Fruit fly (Drosophila melanogaster) whole organism, embryonic: ENCODE measurements around the gene asl.
A peak's percentile ranks its signal among the peaks of the same experiment; 100 is the strongest.

Source experiments
- Awh ChIP-seq: fragments of 200-800 bp; sonication (Bioruptor generic); IDR thresholded peaks from 2 replicates; pipeline ENCODE4, ENCODE4 v1.3.6; 2022; ENCODE audit warnings: missing biosample characterization, missing genetic modification characterization
- Bgb ChIP-seq: fragments of 200-800 bp; sonication (Bioruptor generic); IDR thresholded peaks from 2 replicates; pipeline ENCODE4 v1.3.6; 2022; ENCODE audit warnings: missing biosample characterization, missing genetic modification characterization; ENCODE audit not compliant: partially characterized antibody
- CG10366 ChIP-seq: fragments of 200-800 bp; sonication (Bioruptor generic); IDR thresholded peaks from 2 replicates; pipeline ENCODE4 v1.3.6; 2022; ENCODE audit warnings: missing biosample characterization, missing genetic modification characterization
- CG10959 ChIP-seq: fragments of 200-800 bp; sonication (Bioruptor generic); IDR thresholded peaks from 2 replicates; pipeline ENCODE4 v1.3.6; 2022; ENCODE audit warnings: missing biosample characterization, missing genetic modification characterization
- CG11085 ChIP-seq: fragments of 200-800 bp; sonication (Bioruptor generic); IDR thresholded peaks from 2 replicates; pipeline ENCODE4 v1.3.6; 2022; ENCODE audit warnings: missing biosample characterization, missing genetic modification characterization
- CG12219 ChIP-seq: fragments of 200-800 bp; sonication (Bioruptor generic); optimal IDR thresholded peaks from 3 replicates; lab custom pipeline; 2018; ENCODE audit warnings: missing biosample characterization, mild to moderate bottlenecking, missing genetic modification characterization
- CG13424 ChIP-seq: fragments of 200-800 bp; sonication (Bioruptor generic); optimal IDR thresholded peaks from 2 replicates; lab custom pipeline; 2019; ENCODE audit warnings: missing biosample characterization, mild to moderate bottlenecking, missing genetic modification characterization, moderate library complexity
- CG14441 ChIP-seq: fragments of 200-800 bp; sonication (Bioruptor generic); IDR thresholded peaks from 2 replicates; pipeline ENCODE4 v1.3.6; 2022; ENCODE audit warnings: missing biosample characterization, missing genetic modification characterization
- CG14710 ChIP-seq: fragments of 200-800 bp; sonication (Bioruptor generic); optimal IDR thresholded peaks from 3 replicates; lab custom pipeline; 2019; ENCODE audit warnings: missing biosample characterization, mild to moderate bottlenecking, missing genetic modification characterization, moderate library complexity
- CG15073 ChIP-seq: fragments of 200-800 bp; sonication (Bioruptor generic); optimal IDR thresholded peaks from 2 replicates; lab custom pipeline; 2016; ENCODE audit warnings: missing biosample characterization, missing genetic modification characterization
- CG15601 ChIP-seq: fragments of 200-800 bp; sonication (Bioruptor generic); optimal IDR thresholded peaks from 3 replicates; lab custom pipeline; 2019; ENCODE audit warnings: missing biosample characterization, mild to moderate bottlenecking, missing genetic modification characterization, moderate library complexity
- CG16779 ChIP-seq: fragments of 200-800 bp; sonication (Bioruptor generic); IDR thresholded peaks from 2 replicates; pipeline ENCODE4 v1.3.6; 2022; ENCODE audit warnings: missing biosample characterization, missing genetic modification characterization
- CG17328 ChIP-seq: fragments of 200-800 bp; sonication (Bioruptor generic); IDR thresholded peaks from 2 replicates; pipeline ENCODE4 v1.3.6; 2022; ENCODE audit warnings: missing biosample characterization, missing genetic modification characterization
- CG17359 ChIP-seq: fragments of 200-800 bp; sonication (Bioruptor generic); optimal IDR thresholded peaks from 3 replicates; lab custom pipeline; 2018; ENCODE audit warnings: missing biosample characterization, mild to moderate bottlenecking, missing genetic modification characterization, moderate library complexity
- CG17361 ChIP-seq: fragments of 200-800 bp; sonication (Bioruptor generic); IDR thresholded peaks from 3 replicates; pipeline ENCODE4 v1.3.6; 2022; ENCODE audit warnings: missing biosample characterization, missing genetic modification characterization
- CG17912 ChIP-seq: fragments of 200-800 bp; sonication (Bioruptor generic); optimal IDR thresholded peaks from 2 replicates; lab custom pipeline; 2018; ENCODE audit warnings: missing biosample characterization, mild to moderate bottlenecking, missing genetic modification characterization
- CG1792 ChIP-seq: fragments of 200-800 bp; sonication (Bioruptor generic); optimal IDR thresholded peaks from 2 replicates; lab custom pipeline; 2016; ENCODE audit warnings: missing biosample characterization, missing genetic modification characterization
- CG31365 ChIP-seq: fragments of 200-800 bp; sonication (Bioruptor generic); optimal IDR thresholded peaks from 2 replicates; lab custom pipeline; 2018; ENCODE audit warnings: missing biosample characterization, mild to moderate bottlenecking, missing genetic modification characterization
- CG6254 ChIP-seq: fragments of 200-800 bp; sonication (Bioruptor generic); optimal IDR thresholded peaks from 3 replicates; lab custom pipeline; 2017; ENCODE audit warnings: mild to moderate bottlenecking, missing biosample characterization, missing genetic modification reagents, missing genetic modification characterization
- CG7372 ChIP-seq: fragments of 200-800 bp; sonication (Bioruptor generic); IDR thresholded peaks from 2 replicates; pipeline ENCODE4 v1.3.6; 2022; ENCODE audit warnings: missing biosample characterization, missing genetic modification characterization
- CG7556 ChIP-seq: fragments of 200-800 bp; sonication (Bioruptor generic); optimal IDR thresholded peaks from 2 replicates; lab custom pipeline; 2017; ENCODE audit warnings: missing biosample characterization, mild to moderate bottlenecking, missing genetic modification characterization
- CG9797 ChIP-seq: fragments of 200-800 bp; sonication (Bioruptor generic); optimal IDR thresholded peaks from 3 replicates; lab custom pipeline; 2018; ENCODE audit warnings: missing biosample characterization, mild to moderate bottlenecking, missing genetic modification characterization
- CHES-1-like ChIP-seq: fragments of 200-800 bp; sonication (Bioruptor generic); optimal IDR thresholded peaks from 2 replicates; lab custom pipeline; 2016; ENCODE audit warnings: missing biosample characterization, missing genetic modification characterization
- Chrac-16 ChIP-seq: fragments of 200-800 bp; sonication (Bioruptor generic); optimal IDR thresholded peaks from 3 replicates; lab custom pipeline; 2016; ENCODE audit warnings: missing biosample characterization, missing genetic modification characterization
- Dref ChIP-seq: fragments of 200-800 bp; sonication (Bioruptor generic); IDR thresholded peaks from 2 replicates; pipeline ENCODE4 v1.3.6; 2022; ENCODE audit warnings: missing biosample characterization, missing genetic modification characterization
- Drgx ChIP-seq: fragments of 200-800 bp; sonication (Bioruptor generic); IDR thresholded peaks from 2 replicates; pipeline ENCODE4 v1.3.6; 2022; ENCODE audit warnings: missing biosample characterization, missing genetic modification characterization
- Eip74EF ChIP-seq, 2 experiments: fragments of 200-800 bp in 1 of 2; fragments of >200 bp in 1 of 2; sonication (Bioruptor generic) in 1 of 2; optimal IDR thresholded peaks; 2 replicates each; lab custom pipeline; 2017 to 2019; ENCODE audit warnings: missing biosample characterization in 2 of 2, missing genetic modification characterization in 2 of 2, mild to moderate bottlenecking in 1 of 2, moderate library complexity in 1 of 2
- GATAe ChIP-seq: fragments of 200-800 bp; sonication (Bioruptor generic); conservative IDR thresholded peaks from 2 replicates; pipeline ENCODE4 v1.3.6; 2022; ENCODE audit warnings: missing biosample characterization, missing genetic modification characterization
- HLHmδ ChIP-seq: fragments of 200-800 bp; sonication (Bioruptor generic); optimal IDR thresholded peaks from 2 replicates; lab custom pipeline; 2018; ENCODE audit warnings: missing biosample characterization, mild to moderate bottlenecking, missing genetic modification characterization, moderate library complexity
- Hand ChIP-seq: fragments of 200-800 bp; sonication (Bioruptor generic); optimal IDR thresholded peaks from 2 replicates; lab custom pipeline; 2017; ENCODE audit warnings: mild to moderate bottlenecking, missing biosample characterization, missing genetic modification reagents, missing genetic modification characterization
- Sry-δ ChIP-seq: fragments of 200-800 bp; sonication (Bioruptor generic); optimal IDR thresholded peaks from 2 replicates; lab custom pipeline; 2016; ENCODE audit warnings: missing biosample characterization, missing genetic modification characterization
- Vsx1 ChIP-seq: fragments of 200-800 bp; sonication (Bioruptor generic); optimal IDR thresholded peaks from 2 replicates; lab custom pipeline; 2017; ENCODE audit warnings: missing biosample characterization, mild to moderate bottlenecking, missing genetic modification characterization, missing genetic modification reagents
- aop ChIP-seq: fragments of 200-800 bp; sonication (Bioruptor generic); IDR thresholded peaks from 2 replicates; pipeline ENCODE4 v1.3.6; 2022; ENCODE audit warnings: missing biosample characterization, missing genetic modification characterization
- ap ChIP-seq: fragments of 200-800 bp; sonication (Bioruptor generic); IDR thresholded peaks from 2 replicates; pipeline ENCODE4 v1.3.6; 2022; ENCODE audit warnings: missing biosample characterization, missing genetic modification characterization
- ci ChIP-seq: fragments of 200-800 bp; sonication (Bioruptor generic); IDR thresholded peaks from 3 replicates; pipeline ENCODE4 v1.3.6; 2022; ENCODE audit warnings: missing biosample characterization, missing genetic modification characterization
- crp ChIP-seq, 2 experiments: fragments of 200-800 bp; sonication (Bioruptor generic); optimal IDR thresholded peaks; 2 replicates in 1 of 2; 3 replicates in 1 of 2; lab custom pipeline; 2017; ENCODE audit warnings: missing biosample characterization in 2 of 2, missing genetic modification characterization in 2 of 2, mild to moderate bottlenecking in 1 of 2, moderate library complexity in 1 of 2
- cwo ChIP-seq: fragments of 200-800 bp; sonication (Bioruptor generic); optimal IDR thresholded peaks from 3 replicates; lab custom pipeline; 2017; ENCODE audit warnings: missing biosample characterization, missing genetic modification characterization, mild to moderate bottlenecking, moderate library complexity, missing genetic modification reagents
- gcm2 ChIP-seq: fragments of 200-800 bp; sonication (Bioruptor generic); optimal IDR thresholded peaks from 2 replicates; lab custom pipeline; 2016; ENCODE audit warnings: missing biosample characterization, missing genetic modification characterization
- kah ChIP-seq: fragments of 200-800 bp; sonication (Bioruptor generic); optimal IDR thresholded peaks from 2 replicates; lab custom pipeline; 2018; ENCODE audit warnings: missing biosample characterization, mild to moderate bottlenecking, missing genetic modification characterization
- klu ChIP-seq: fragments of 200-800 bp; sonication (Bioruptor generic); IDR thresholded peaks from 2 replicates; pipeline ENCODE4 v1.3.6; 2022; ENCODE audit warnings: missing biosample characterization, missing genetic modification characterization
- mam ChIP-seq: fragments of 200-800 bp; sonication (Bioruptor generic); optimal IDR thresholded peaks from 3 replicates; lab custom pipeline; 2016; ENCODE audit warnings: missing biosample characterization, missing genetic modification characterization
- nerfin-2 ChIP-seq: fragments of 200-800 bp; sonication (Bioruptor generic); IDR thresholded peaks from 2 replicates; pipeline ENCODE4 v1.3.6; 2022; ENCODE audit warnings: missing biosample characterization, missing genetic modification characterization; ENCODE audit not compliant: partially characterized antibody
- org-1 ChIP-seq: fragments of 200-800 bp; sonication (Bioruptor generic); optimal IDR thresholded peaks from 2 replicates; lab custom pipeline; 2017; ENCODE audit warnings: missing biosample characterization, missing genetic modification characterization
- pfk ChIP-seq: fragments of 200-800 bp; sonication (Bioruptor generic); optimal IDR thresholded peaks from 2 replicates; lab custom pipeline; 2018; ENCODE audit warnings: missing biosample characterization, mild to moderate bottlenecking, missing genetic modification characterization, moderate library complexity
- prd ChIP-seq, 3 experiments: fragments of >200 bp in 2 of 3; fragments of 200-800 bp in 1 of 3; sonication (Bioruptor generic) in 1 of 3; optimal IDR thresholded peaks in 2 of 3; IDR thresholded peaks in 1 of 3; 2 replicates in 2 of 3; 3 replicates in 1 of 3; pipeline versions ENCODE4 v1.3.6 to Lab custom; 2017 to 2022; ENCODE audit warnings: missing biosample characterization in 1 of 3, missing genetic modification characterization in 1 of 3
- pzg ChIP-seq: fragments of 200-800 bp; sonication (Bioruptor generic); optimal IDR thresholded peaks from 3 replicates; lab custom pipeline; 2018; ENCODE audit warnings: missing biosample characterization, mild to moderate bottlenecking, missing genetic modification characterization, moderate library complexity
- twi ChIP-seq: fragments of 200-800 bp; optimal IDR thresholded peaks from 2 replicates; lab custom pipeline; 2019; ENCODE audit warnings: missing biosample characterization, mild to moderate bottlenecking, missing genetic modification characterization, moderate library complexity
- vfl ChIP-seq: fragments of 200-800 bp; sonication (Bioruptor generic); optimal IDR thresholded peaks from 2 replicates; lab custom pipeline; 2016; ENCODE audit warnings: missing biosample characterization, missing genetic modification characterization
- vvl ChIP-seq: fragments of 200-800 bp; sonication (Bioruptor generic); IDR thresholded peaks from 2 replicates; pipeline ENCODE4 v1.3.6; 2022; ENCODE audit warnings: missing biosample characterization, missing genetic modification characterization
- zen ChIP-seq: fragments of 200-800 bp; sonication (Bioruptor generic); optimal IDR thresholded peaks from 3 replicates; lab custom pipeline; 2018; ENCODE audit warnings: missing biosample characterization, mild to moderate bottlenecking, missing genetic modification characterization, moderate library complexity

asl gene

DNA sequence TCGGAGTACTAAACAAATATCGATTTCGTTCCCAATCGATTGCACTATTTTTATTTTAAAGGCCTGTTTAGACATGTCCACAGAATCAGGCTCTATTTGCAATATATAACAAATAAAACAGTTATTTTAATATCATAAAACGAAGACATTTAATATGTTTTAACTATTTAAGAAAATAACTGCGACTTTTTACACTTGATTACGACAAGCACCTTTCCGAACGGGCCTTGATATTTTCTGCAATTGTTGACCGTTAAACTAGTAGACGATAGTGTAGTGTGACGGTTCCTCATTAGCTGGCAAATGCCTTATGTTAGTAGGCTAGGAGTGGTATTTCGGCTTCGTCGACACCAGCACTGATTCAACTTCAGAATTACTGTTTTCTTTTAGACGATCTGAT lies 37.8 kb downstream of the asl start, which contains the start of the genes CG2931 and Rheb (continued):
- TF ChIP-seq CG12219 (no peak), klu (GFP tag; lab: Robert Waterston, UW) (peak; percentile 25; the same call in 1 of the 2 replicates), HLHmδ (no peak), CG14441 (GFP tag; lab: Robert Waterston, UW) (peak; percentile 79), CG15601 (peak; percentile 71), CG10959 (GFP tag; lab: Robert Waterston, UW) (no peak), Dref (peak; percentile 63), CG16779 (GFP tag; lab: Robert Waterston, UW) (no peak), CG17328 (GFP tag; lab: Robert Waterston, UW) (peak; percentile 49), Vsx1 (GFP tag; lab: Kevin White, UChicago) (no peak), CG15073 (GFP tag; lab: Kevin White, UChicago) (no peak), CG17359 (tag; lab: Kevin White, UChicago) (peak; percentile 47), CG7556 (GFP tag; lab: Kevin White, UChicago) (peak; percentile 20), nerfin-2 (GFP tag; lab: Robert Waterston, UW) (0 out of 2 replicates have a peak, but pooled peaks have one; percentile 30), kah (GFP tag; lab: Kevin White, UChicago) (no peak), vvl (GFP tag; lab: Robert Waterston, UW) (peak; percentile 74), gcm2 (GFP tag; lab: Kevin White, UChicago) (peak; percentile 9), CG10366 (GFP tag; lab: Robert Waterston, UW) (peak; percentile 70), CG9797 (GFP tag; lab: Kevin White, UChicago) (peak; percentile 92), pfk (GFP tag; lab: Kevin White, UChicago) (no peak), vfl (GFP tag; lab: Kevin White, UChicago) (peak; percentile 42), Awh (GFP tag; lab: Robert Waterston, UW) (peak; percentile 59), Eip74EF (GFP tag; optimal IDR thresholded peaks at IDR 0.05; lab: Kevin White, UChicago) (no peak), cwo (no peak), Chrac-16 (GFP tag; lab: Kevin White, UChicago) (peak; percentile 67)

DNA sequence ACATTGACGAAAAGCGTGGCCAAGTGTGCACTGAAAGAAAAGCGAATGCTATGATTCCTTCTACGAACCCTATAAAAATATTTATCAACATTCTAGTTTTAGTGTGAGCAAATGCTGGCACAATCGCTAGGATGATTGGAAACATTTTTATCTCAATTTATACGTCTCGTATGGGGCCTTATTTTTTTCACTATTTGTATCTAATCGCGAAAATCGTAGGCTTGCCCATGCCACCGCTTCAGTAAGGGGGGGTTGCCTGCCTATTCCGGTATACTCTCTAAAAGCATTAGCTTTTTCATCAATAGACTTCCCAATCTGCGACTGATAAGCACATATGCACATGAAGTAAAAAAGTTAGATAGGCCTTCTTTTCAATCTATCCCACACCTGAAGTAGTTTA lies 40.7 kb downstream of the asl start:
- TF ChIP-seq CG13424 (tag; lab: Kevin White, UChicago) = peak; percentile 79
- TF ChIP-seq ap (GFP tag; lab: Robert Waterston, UW) = peak; percentile 64
- peak; percentile 60; the same call in 1 of the 2 replicates for TF ChIP-seq CG7372
- TF ChIP-seq CG17912 (GFP tag; lab: Kevin White, UChicago) = no peak
- peak; percentile 21 for TF ChIP-seq twi (tag; lab: Kevin White, UChicago)
- TF ChIP-seq CG6254 (GFP tag; lab: Kevin White, UChicago) = peak; percentile 60
- TF ChIP-seq CG14710 (tag; lab: Kevin White, UChicago) = peak; percentile 28
- peak; percentile 88 for TF ChIP-seq Drgx (GFP tag; lab: Robert Waterston, UW)
- peak; percentile 94 for TF ChIP-seq GATAe (GFP tag; lab: Robert Waterston, UW)
- TF ChIP-seq cwo = peak; percentile 81
- TF ChIP-seq CG17361 (GFP tag; lab: Robert Waterston, UW) = peak; percentile 79
- TF ChIP-seq pzg = peak; percentile 4
- TF ChIP-seq CG31365 = peak; percentile 51
- peak; percentile 55 for TF ChIP-seq Hand
- TF ChIP-seq crp (GFP tag; optimal IDR thresholded peaks at IDR 0.05; lab: Kevin White, UChicago) = no peak
- peak; percentile 96 for TF ChIP-seq ci (GFP tag; lab: Robert Waterston, UW)
- TF ChIP-seq org-1 = peak; percentile 76
- peak; percentile 27 for TF ChIP-seq Sry-δ (GFP tag; lab: Kevin White, UChicago)
- peak; percentile 11 for TF ChIP-seq zen
- TF ChIP-seq CG1792 = peak; percentile 63
- peak; percentile 65 for TF ChIP-seq mam (GFP tag; lab: Kevin White, UChicago)
- peak; percentile 55 for TF ChIP-seq CG11085
- no peak for TF ChIP-seq prd (optimal IDR thresholded peaks at IDR 0.05; lab: Kevin White, UChicago)
- TF ChIP-seq prd (GFP tag; IDR thresholded peaks at IDR 0.05; lab: Robert Waterston, UW) = peak; percentile 90
- peak; percentile 74 for TF ChIP-seq aop
- no peak for TF ChIP-seq Bgb (GFP tag; lab: Robert Waterston, UW)
- TF ChIP-seq CHES-1-like (GFP tag; lab: Kevin White, UChicago) = peak; percentile 79
